Worm (Caenorhabditis elegans): Measurements from ENCODE around the gene srlf-1.

- no peak for TF ChIP-seq T22C8.4 (GFP tag; IDR thresholded peaks at IDR 0.05)
- no peak for TF ChIP-seq flt-1 (GFP tag; IDR thresholded peaks at IDR 0.05)
- TF ChIP-seq ztf-29 (GFP tag; IDR thresholded peaks at IDR 0.05): no peak
- no peak for TF ChIP-seq ztf-23 (GFP tag; IDR thresholded peaks at IDR 0.05)
- TF ChIP-seq cog-1 (tag; optimal IDR thresholded peaks at IDR 0.05): no peak
- no peak for TF ChIP-seq klf-2 (GFP tag; conservative IDR thresholded peaks at IDR 0.05)
- TF ChIP-seq med-1 (GFP tag; optimal IDR thresholded peaks at IDR 0.05; ENCODE audit: insufficient read depth): no peak
- no peak for TF ChIP-seq tab-1 (GFP tag; IDR thresholded peaks at IDR 0.05)
Measured at ce11 chrII:7790324-7790898, at the start of gene srlf-1.
